Worm (Caenorhabditis elegans) whole organism, mixed stage, embryonic: ENCODE results near the gene F12A10.6.

Experiments
- M03D4.4 ChIP-seq: sonication (generic microtip); optimal IDR thresholded peaks from 2 replicates; lab custom pipeline; 2017; ENCODE audit warnings: mild to moderate bottlenecking, missing genetic modification characterization, missing compliant biosample characterization
- bed-3 ChIP-seq: fragments of 200-800 bp; sonication (Bioruptor generic); optimal IDR thresholded peaks from 3 replicates; lab custom pipeline; 2018; ENCODE audit warnings: mild to moderate bottlenecking, missing genetic modification characterization, moderate library complexity, missing compliant biosample characterization
- blmp-1 ChIP-seq: fragments of 150-350 bp; optimal IDR thresholded peaks from 2 replicates; lab custom pipeline; 2014; ENCODE audit warnings: missing biosample characterization, missing genetic modification characterization
- ceh-39 ChIP-seq: fragments of 150-350 bp; optimal IDR thresholded peaks from 2 replicates; lab custom pipeline; 2014; ENCODE audit warnings: missing biosample characterization, missing genetic modification characterization
- ceh-43 ChIP-seq: fragments of 200-800 bp; sonication (Bioruptor generic); optimal IDR thresholded peaks from 2 replicates; lab custom pipeline; 2018; ENCODE audit warnings: mild to moderate bottlenecking, missing genetic modification characterization, moderate library complexity, missing compliant biosample characterization
- ceh-83 ChIP-seq: fragments of 200-800 bp; sonication (Bioruptor generic); optimal IDR thresholded peaks from 2 replicates; lab custom pipeline; 2018; ENCODE audit warnings: mild to moderate bottlenecking, missing genetic modification characterization, missing compliant biosample characterization
- ces-1 ChIP-seq: fragments of 150-350 bp; optimal IDR thresholded peaks from 2 replicates; lab custom pipeline; 2014; ENCODE audit warnings: missing biosample characterization, missing genetic modification reagents, missing genetic modification characterization
- cnd-1 ChIP-seq: fragments of 200-800 bp; sonication (Bioruptor generic); optimal IDR thresholded peaks from 2 replicates; lab custom pipeline; 2018; ENCODE audit warnings: mild to moderate bottlenecking, missing genetic modification characterization, missing compliant biosample characterization
- drap-1 ChIP-seq: fragments of 200-800 bp; sonication (Bioruptor generic); optimal IDR thresholded peaks from 3 replicates; lab custom pipeline; 2018; ENCODE audit warnings: mild to moderate bottlenecking, missing genetic modification characterization, missing compliant biosample characterization
- elt-1 ChIP-seq: sonication (generic microtip); optimal IDR thresholded peaks from 2 replicates; lab custom pipeline; 2017; ENCODE audit warnings: missing genetic modification characterization, mild to moderate bottlenecking, missing compliant biosample characterization, antibody characterized with exemption, moderate library complexity, borderline replicate concordance; ENCODE audit not compliant: insufficient read depth
- elt-3 ChIP-seq: fragments of 150-350 bp; optimal IDR thresholded peaks from 2 replicates; lab custom pipeline; 2014; ENCODE audit warnings: missing biosample characterization, missing genetic modification characterization
- flh-1 ChIP-seq: fragments of 200-800 bp; sonication (Bioruptor generic); optimal IDR thresholded peaks from 2 replicates; lab custom pipeline; 2018; ENCODE audit warnings: mild to moderate bottlenecking, missing genetic modification characterization, moderate library complexity, missing compliant biosample characterization
- ham-2 ChIP-seq: fragments of 200-800 bp; sonication (Bioruptor generic); optimal IDR thresholded peaks from 2 replicates; lab custom pipeline; 2018; ENCODE audit warnings: mild to moderate bottlenecking, missing genetic modification characterization, missing compliant biosample characterization
- hlh-1 ChIP-seq: fragments of 150-350 bp; optimal IDR thresholded peaks from 2 replicates; lab custom pipeline; 2014; ENCODE audit warnings: missing biosample characterization, missing genetic modification reagents, missing genetic modification characterization
- lin-13 ChIP-seq: fragments of 150-350 bp; optimal IDR thresholded peaks from 2 replicates; lab custom pipeline; 2014; ENCODE audit warnings: missing biosample characterization, missing genetic modification characterization
- lin-32 ChIP-seq: fragments of 200-800 bp; sonication (Bioruptor generic); optimal IDR thresholded peaks from 2 replicates; lab custom pipeline; 2018; ENCODE audit warnings: mild to moderate bottlenecking, missing genetic modification characterization, missing compliant biosample characterization
- lsy-2 ChIP-seq: fragments of 150-350 bp; optimal IDR thresholded peaks from 2 replicates; lab custom pipeline; 2014; ENCODE audit warnings: missing biosample characterization, missing genetic modification characterization
- mab-5 ChIP-seq: fragments of 150-350 bp; optimal IDR thresholded peaks from 2 replicates; lab custom pipeline; 2014; ENCODE audit warnings: missing biosample characterization, missing genetic modification characterization
- mep-1 ChIP-seq: fragments of 150-350 bp; optimal IDR thresholded peaks from 2 replicates; lab custom pipeline; 2017; ENCODE audit warnings: missing biosample characterization, missing genetic modification reagents, missing genetic modification characterization, inconsistent platforms
- mls-2 ChIP-seq: sonication (generic microtip); optimal IDR thresholded peaks from 2 replicates; lab custom pipeline; 2016; ENCODE audit warnings: mild to moderate bottlenecking, missing genetic modification characterization, moderate library complexity, missing compliant biosample characterization
- nhr-12 ChIP-seq: fragments of 150-350 bp; optimal IDR thresholded peaks from 2 replicates; lab custom pipeline; 2014; ENCODE audit warnings: missing biosample characterization, missing genetic modification characterization
- nhr-237 ChIP-seq: fragments of 150-350 bp; optimal IDR thresholded peaks from 2 replicates; lab custom pipeline; 2014; ENCODE audit warnings: missing biosample characterization, missing genetic modification characterization
- nhr-28 ChIP-seq: fragments of 150-350 bp; optimal IDR thresholded peaks from 2 replicates; lab custom pipeline; 2014; ENCODE audit warnings: missing biosample characterization, missing genetic modification characterization
- nhr-76 ChIP-seq: sonication (generic microtip); optimal IDR thresholded peaks from 2 replicates; lab custom pipeline; 2017; ENCODE audit warnings: missing biosample characterization, missing genetic modification characterization
- pha-4 ChIP-seq: fragments of 150-350 bp; optimal IDR thresholded peaks from 2 replicates; lab custom pipeline; 2018; ENCODE audit warnings: missing biosample characterization, missing genetic modification reagents, missing genetic modification characterization
- sem-2 ChIP-seq: fragments of 200-800 bp; sonication (Bioruptor generic); optimal IDR thresholded peaks from 2 replicates; lab custom pipeline; 2018; ENCODE audit warnings: mild to moderate bottlenecking, missing genetic modification characterization, missing compliant biosample characterization
- snpc-4 ChIP-seq: fragments of 150-350 bp; optimal IDR thresholded peaks from 2 replicates; lab custom pipeline; 2014; ENCODE audit warnings: missing biosample characterization, missing genetic modification characterization
- sptf-1 ChIP-seq: sonication (generic microtip); optimal IDR thresholded peaks from 2 replicates; lab custom pipeline; 2017; ENCODE audit warnings: mild to moderate bottlenecking, missing genetic modification characterization, moderate library complexity, missing compliant biosample characterization
- unc-120 ChIP-seq: sonication (generic microtip); optimal IDR thresholded peaks from 2 replicates; lab custom pipeline; 2017; ENCODE audit warnings: missing genetic modification characterization, missing compliant biosample characterization; ENCODE audit not compliant: poor library complexity, severe bottlenecking
- unc-39 ChIP-seq: fragments of 150-350 bp; optimal IDR thresholded peaks from 2 replicates; lab custom pipeline; 2014; ENCODE audit warnings: missing biosample characterization, missing genetic modification characterization
- zip-8 ChIP-seq: fragments of 150-350 bp; optimal IDR thresholded peaks from 2 replicates; lab custom pipeline; 2014; ENCODE audit warnings: missing biosample characterization, missing genetic modification characterization
- ztf-11 ChIP-seq: fragments of 150-350 bp; optimal IDR thresholded peaks from 2 replicates; lab custom pipeline; 2014; ENCODE audit warnings: missing biosample characterization, missing genetic modification characterization

The F12A10.6 gene

DNA sequence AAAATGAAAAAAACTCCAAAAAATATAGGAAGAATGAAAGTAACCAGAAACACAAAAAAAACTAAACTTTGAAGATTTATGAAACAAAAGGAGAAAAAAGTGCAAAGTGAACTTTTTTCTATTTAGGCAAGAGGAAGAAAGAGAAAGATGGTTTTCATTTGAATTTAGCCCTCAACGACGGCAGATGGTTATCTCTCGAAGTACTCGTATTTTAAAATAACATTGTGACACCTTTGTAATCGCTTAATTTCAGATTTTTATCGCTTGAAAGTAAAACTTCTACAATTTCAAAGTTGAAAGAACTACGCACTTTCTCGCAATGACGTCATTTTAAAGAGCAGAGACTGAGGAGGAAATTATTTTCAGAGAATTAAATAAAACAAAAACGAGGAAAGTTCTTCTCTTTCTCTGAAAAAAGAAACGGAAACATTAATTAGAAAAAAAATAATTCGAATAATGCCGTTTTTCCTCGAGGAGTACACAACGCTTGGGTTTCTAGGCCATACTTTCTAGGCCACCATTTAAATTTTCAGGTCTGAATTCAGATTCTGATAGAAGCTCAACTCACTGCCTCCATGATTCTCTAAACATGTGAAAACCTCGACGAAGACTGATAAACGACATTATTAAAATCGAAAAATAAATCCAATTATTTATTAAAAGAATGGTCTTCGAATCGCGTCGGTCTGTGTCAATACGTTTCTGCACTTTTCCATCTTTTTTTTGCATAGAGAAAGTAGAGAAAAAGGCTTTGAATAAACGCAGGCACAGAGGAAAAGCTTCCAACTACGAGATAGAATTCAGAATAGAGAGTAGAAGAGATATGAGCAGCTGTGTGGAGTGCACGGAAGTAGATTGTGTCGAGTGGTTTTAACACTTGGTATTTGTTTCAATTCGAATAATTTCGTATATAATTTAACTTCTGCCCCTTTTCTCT is 17.4 kb upstream of the F12A10.6 start:
- TF ChIP-seq nhr-12 (tag; lab: Kevin White, UChicago) (no peak), nhr-28 (no peak), lin-13 (no peak), bed-3 (GFP tag; lab: Kevin White, UChicago) (no peak), snpc-4 (no peak), cnd-1 (no peak), sptf-1 (tag; lab: Kevin White, UChicago) (no peak), blmp-1 (tag; lab: Kevin White, UChicago) (no peak), elt-3 (tag; lab: Kevin White, UChicago) (no peak), flh-1 (GFP tag; lab: Kevin White, UChicago) (no peak), unc-39 (tag; lab: Kevin White, UChicago) (no peak), mls-2 (no peak), pha-4 (tag; lab: Kevin White, UChicago) (no peak), mep-1 (no peak), lin-32 (GFP tag; lab: Kevin White, UChicago) (no peak), lsy-2 (tag; lab: Kevin White, UChicago) (no peak), nhr-237 (no peak), zip-8 (tag; lab: Kevin White, UChicago) (no peak), ceh-83 (GFP tag; lab: Kevin White, UChicago) (no peak), drap-1 (no peak), ces-1 (GFP tag; lab: Kevin White, UChicago) (peak; percentile 67), hlh-1 (tag; lab: Kevin White, UChicago) (peak; percentile 86), elt-1 (tag; lab: Kevin White, UChicago) (no peak), sem-2 (GFP tag; lab: Kevin White, UChicago) (no peak), nhr-76 (tag; lab: Kevin White, UChicago) (no peak), ham-2 (GFP tag; lab: Kevin White, UChicago) (no peak), unc-120 (tag; lab: Kevin White, UChicago) (peak; percentile 2)

DNA sequence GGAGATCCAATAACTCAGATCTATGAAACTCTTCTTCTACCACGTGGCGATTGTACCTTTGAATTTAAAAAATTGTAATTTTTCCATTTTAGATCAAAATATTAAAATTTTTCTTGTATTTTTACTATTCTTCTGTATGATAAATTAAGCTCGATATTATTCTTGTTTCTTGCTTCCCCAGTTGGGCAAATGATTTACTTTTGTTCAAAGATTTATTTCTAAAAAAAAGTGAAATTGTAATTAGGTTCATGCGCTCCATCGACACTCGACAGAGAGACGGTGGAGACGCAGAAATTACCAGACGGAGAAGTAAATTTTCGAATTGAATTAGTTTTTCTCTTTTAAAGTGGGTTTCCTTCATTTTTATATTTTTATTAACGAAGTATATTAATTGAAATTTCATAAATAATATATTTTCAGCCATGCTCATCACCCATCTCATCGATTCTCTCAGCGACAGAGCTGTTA is 11.5 kb upstream of the F12A10.6 start, which contains the start of gene npp-24:
TSS of gene npp-24 (plus strand) at position 51 of the 468 bp plus-strand sequence.
- TF ChIP-seq zip-8 (tag; lab: Kevin White, UChicago): no peak
- TF ChIP-seq blmp-1 (tag; lab: Kevin White, UChicago): peak; percentile 3
- TF ChIP-seq ces-1 (GFP tag; lab: Kevin White, UChicago): peak; percentile 79

- TF ChIP-seq lin-13 (no peak), sem-2 (GFP tag; lab: Kevin White, UChicago) (no peak), sptf-1 (tag; lab: Kevin White, UChicago) (no peak), ces-1 (GFP tag; lab: Kevin White, UChicago) (no peak), ham-2 (GFP tag; lab: Kevin White, UChicago) (no peak), drap-1 (no peak), zip-8 (tag; lab: Kevin White, UChicago) (no peak), ztf-11 (tag; lab: Kevin White, UChicago) (no peak), ceh-39 (tag; lab: Kevin White, UChicago) (no peak), mls-2 (no peak), elt-3 (tag; lab: Kevin White, UChicago) (no peak), cnd-1 (no peak), mep-1 (no peak), hlh-1 (tag; lab: Kevin White, UChicago) (no peak), M03D4.4 (tag; lab: Kevin White, UChicago) (no peak), bed-3 (GFP tag; lab: Kevin White, UChicago) (no peak), snpc-4 (no peak), mab-5 (tag; lab: Kevin White, UChicago) (no peak), ceh-83 (GFP tag; lab: Kevin White, UChicago) (no peak), ceh-43 (GFP tag; lab: Kevin White, UChicago) (no peak)
- TF ChIP-seq, all 35 proteins: peak for 0
Measured at ce11 chrII:5503760-5504159, 9.5 kb upstream of the F12A10.6 start, which contains the start of gene cyp-44A1. cyp-44A1 (plus strand) TSS chrII:5504044.
